Worm (Caenorhabditis elegans) whole organism, L4/young adult: ENCODE data around the gene txdc-12.1.

Experiments used
- W03F9.2 ChIP-seq: fragments of 150-350 bp; optimal IDR thresholded peaks from 2 replicates; lab custom pipeline; 2014; ENCODE audit warnings: missing biosample characterization, missing genetic modification characterization
- dao-5 ChIP-seq: sonication (generic microtip); optimal IDR thresholded peaks from 2 replicates; lab custom pipeline; 2016; ENCODE audit warnings: missing genotype, missing genetic modification characterization, moderate library complexity, missing compliant biosample characterization
- him-1 ChIP-seq: sonication (generic microtip); optimal IDR thresholded peaks from 2 replicates; lab custom pipeline; 2016; ENCODE audit warnings: missing genotype, missing genetic modification reagents, missing genetic modification characterization, missing compliant biosample characterization

DNA sequence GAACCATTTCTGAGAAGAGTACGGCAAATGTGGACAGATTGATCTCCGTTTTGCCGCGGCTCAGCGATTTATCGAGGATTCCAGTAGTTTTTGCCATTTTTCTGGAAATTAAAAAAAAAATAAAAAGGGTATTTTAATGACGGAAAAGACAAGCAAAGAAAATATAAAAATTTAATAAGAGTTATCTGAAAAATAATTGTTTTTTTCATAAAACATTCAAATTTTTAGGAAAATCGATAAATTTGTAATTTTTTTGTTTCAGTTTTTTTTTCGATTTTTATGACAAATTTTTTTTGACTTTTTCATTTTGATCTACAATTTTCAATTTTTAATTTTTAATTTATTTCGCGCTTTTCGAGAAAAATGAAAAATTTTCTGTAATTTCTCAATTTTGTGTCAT, 37.9 kb upstream of the txdc-12.1 start, which contains the start of gene trpp-5:
- TF ChIP-seq him-1 (tag; lab: Kevin White, UChicago), result no peak
- TF ChIP-seq W03F9.2 (tag; lab: Kevin White, UChicago), result no peak
- no peak for TF ChIP-seq dao-5
